Fruit fly (Drosophila melanogaster) whole organism, embryonic: ENCODE data around the gene Cog3.

Experiments
- BEAF-32 ChIP-seq: fragments of 200-800 bp; sonication (Bioruptor generic); optimal IDR thresholded peaks from 3 replicates; lab custom pipeline; 2017; ENCODE audit warnings: missing biosample characterization, missing genetic modification characterization, mild to moderate bottlenecking, moderate library complexity, missing genetic modification reagents
- Bteb2 ChIP-seq: fragments of 200-800 bp; sonication (Bioruptor generic); optimal IDR thresholded peaks from 2 replicates; lab custom pipeline; 2016; ENCODE audit warnings: missing biosample characterization, missing genetic modification characterization
- CG12659 ChIP-seq: fragments of 200-800 bp; sonication (Bioruptor generic); optimal IDR thresholded peaks from 3 replicates; lab custom pipeline; 2017; ENCODE audit warnings: mild to moderate bottlenecking, missing biosample characterization, missing genetic modification reagents, missing genetic modification characterization
- CG13287 ChIP-seq: fragments of 200-800 bp; sonication (Bioruptor generic); IDR thresholded peaks from 2 replicates; pipeline ENCODE4 v1.3.6; 2022; ENCODE audit warnings: missing biosample characterization, missing genetic modification characterization; ENCODE audit not compliant: partially characterized antibody
- CG13296 ChIP-seq: fragments of 200-800 bp; sonication (Bioruptor generic); optimal IDR thresholded peaks from 3 replicates; lab custom pipeline; 2018; ENCODE audit warnings: missing biosample characterization, mild to moderate bottlenecking, missing genetic modification characterization
- CG13424 ChIP-seq: fragments of 200-800 bp; sonication (Bioruptor generic); optimal IDR thresholded peaks from 2 replicates; lab custom pipeline; 2019; ENCODE audit warnings: missing biosample characterization, mild to moderate bottlenecking, missing genetic modification characterization, moderate library complexity
- CG14860 ChIP-seq: fragments of 200-800 bp; sonication (Bioruptor generic); IDR thresholded peaks from 3 replicates; pipeline ENCODE4 v1.3.6; 2022; ENCODE audit warnings: missing biosample characterization, missing genetic modification characterization; ENCODE audit not compliant: partially characterized antibody
- CG15514 ChIP-seq: fragments of 200-800 bp; sonication (Bioruptor generic); optimal IDR thresholded peaks from 3 replicates; lab custom pipeline; 2017; ENCODE audit warnings: missing biosample characterization, missing genetic modification characterization, mild to moderate bottlenecking, moderate library complexity, missing genetic modification reagents
- CG16813 ChIP-seq: fragments of 200-800 bp; sonication (Bioruptor generic); IDR thresholded peaks from 3 replicates; pipeline ENCODE4 v1.3.6; 2022; ENCODE audit warnings: missing biosample characterization, missing genetic modification characterization; ENCODE audit not compliant: partially characterized antibody
- CG17186 ChIP-seq: fragments of 200-800 bp; sonication (Bioruptor generic); optimal IDR thresholded peaks from 3 replicates; lab custom pipeline; 2017; ENCODE audit warnings: missing biosample characterization, missing genetic modification reagents, missing genetic modification characterization
- CG17802 ChIP-seq: fragments of 200-800 bp; sonication (Bioruptor generic); optimal IDR thresholded peaks from 2 replicates; lab custom pipeline; 2018; ENCODE audit warnings: missing biosample characterization, mild to moderate bottlenecking, missing genetic modification characterization, moderate library complexity
- CG30431 ChIP-seq: fragments of 200-800 bp; sonication (Bioruptor generic); optimal IDR thresholded peaks from 2 replicates; lab custom pipeline; 2017; ENCODE audit warnings: missing biosample characterization, missing genetic modification characterization
- CG3281 ChIP-seq: fragments of 200-800 bp; sonication (Bioruptor generic); optimal IDR thresholded peaks from 3 replicates; lab custom pipeline; 2017; ENCODE audit warnings: missing biosample characterization, mild to moderate bottlenecking, missing genetic modification characterization
- CG34224 ChIP-seq: fragments of 200-800 bp; sonication (Bioruptor generic); IDR thresholded peaks from 3 replicates; pipeline ENCODE4 v1.3.6; 2022; ENCODE audit warnings: missing biosample characterization, missing genetic modification characterization; ENCODE audit not compliant: partially characterized antibody
- CG34422 ChIP-seq: fragments of 200-800 bp; sonication (Bioruptor generic); IDR thresholded peaks from 3 replicates; pipeline ENCODE4 v1.3.6; 2022; ENCODE audit warnings: missing biosample characterization, missing genetic modification characterization
- CG7357 ChIP-seq: fragments of 200-800 bp; sonication (Bioruptor generic); IDR thresholded peaks from 3 replicates; pipeline ENCODE4 v1.3.6; 2022; ENCODE audit warnings: missing biosample characterization, missing genetic modification characterization
- CG7963 ChIP-seq: fragments of 200-800 bp; sonication (Bioruptor generic); IDR thresholded peaks from 3 replicates; pipeline ENCODE4 v1.3.6; 2022; ENCODE audit warnings: missing biosample characterization, missing genetic modification characterization; ENCODE audit not compliant: partially characterized antibody
- CG8290 ChIP-seq, 3 experiments: fragments of 200-800 bp; sonication (Bioruptor generic); optimal IDR thresholded peaks; 2 replicates each; lab custom pipeline; 2016 to 2019; ENCODE audit warnings: missing biosample characterization in 3 of 3, missing genetic modification characterization in 3 of 3, mild to moderate bottlenecking in 2 of 3, moderate library complexity in 1 of 3
- CG9797 ChIP-seq: fragments of 200-800 bp; sonication (Bioruptor generic); optimal IDR thresholded peaks from 3 replicates; lab custom pipeline; 2018; ENCODE audit warnings: missing biosample characterization, mild to moderate bottlenecking, missing genetic modification characterization
- CTCF ChIP-seq: fragments of 200-800 bp; sonication (Bioruptor generic); optimal IDR thresholded peaks from 2 replicates; lab custom pipeline; 2017; ENCODE audit warnings: missing biosample characterization, mild to moderate bottlenecking, missing genetic modification characterization, moderate library complexity
- Camta ChIP-seq: fragments of 200-800 bp; sonication (Bioruptor generic); optimal IDR thresholded peaks from 2 replicates; lab custom pipeline; 2016; ENCODE audit warnings: missing biosample characterization, missing genetic modification characterization
- CoRest ChIP-seq: fragments of 200-800 bp; sonication (Bioruptor generic); optimal IDR thresholded peaks from 3 replicates; lab custom pipeline; 2018; ENCODE audit warnings: missing biosample characterization, mild to moderate bottlenecking, missing genetic modification characterization, moderate library complexity
- Dll ChIP-seq: fragments of 200-800 bp; sonication (Bioruptor generic); IDR thresholded peaks from 4 replicates; pipeline ENCODE4 v1.3.6; 2022; ENCODE audit warnings: missing biosample characterization, missing genetic modification characterization; ENCODE audit not compliant: partially characterized antibody
- Dp ChIP-seq: fragments of 200-800 bp; sonication (Bioruptor generic); optimal IDR thresholded peaks from 2 replicates; lab custom pipeline; 2018; ENCODE audit warnings: missing biosample characterization, mild to moderate bottlenecking, missing genetic modification characterization, moderate library complexity
- Dref ChIP-seq: fragments of 200-800 bp; sonication (Bioruptor generic); IDR thresholded peaks from 2 replicates; pipeline ENCODE4 v1.3.6; 2022; ENCODE audit warnings: missing biosample characterization, missing genetic modification characterization
- HLH4C ChIP-seq: fragments of 200-800 bp; sonication (Bioruptor generic); IDR thresholded peaks from 3 replicates; pipeline ENCODE4 v1.3.6; 2022; ENCODE audit warnings: missing biosample characterization, missing genetic modification characterization; ENCODE audit not compliant: partially characterized antibody
- HmgZ ChIP-seq: fragments of 200-800 bp; sonication (Bioruptor generic); optimal IDR thresholded peaks from 2 replicates; lab custom pipeline; 2018; ENCODE audit warnings: missing biosample characterization, mild to moderate bottlenecking, missing genetic modification characterization
- Hmr ChIP-seq: fragments of 200-800 bp; sonication (Bioruptor generic); optimal IDR thresholded peaks from 3 replicates; lab custom pipeline; 2017; ENCODE audit warnings: mild to moderate bottlenecking, missing biosample characterization, missing genetic modification reagents, missing genetic modification characterization
- MBD-R2 ChIP-seq: fragments of 200-800 bp; sonication (Bioruptor generic); IDR thresholded peaks from 2 replicates; pipeline ENCODE4 v1.3.6; 2022; ENCODE audit warnings: missing biosample characterization, missing genetic modification characterization
- MTF-1 ChIP-seq: fragments of 200-800 bp; sonication (Bioruptor generic); optimal IDR thresholded peaks from 2 replicates; lab custom pipeline; 2018; ENCODE audit warnings: missing biosample characterization, mild to moderate bottlenecking, missing genetic modification characterization, borderline replicate concordance
- Mes4 ChIP-seq: fragments of 200-800 bp; sonication (Bioruptor generic); optimal IDR thresholded peaks from 2 replicates; lab custom pipeline; 2016; ENCODE audit warnings: missing biosample characterization, missing genetic modification characterization
- Scr ChIP-seq: fragments of 200-800 bp; sonication (Bioruptor generic); IDR thresholded peaks from 2 replicates; pipeline ENCODE4 v1.3.6; 2022; ENCODE audit warnings: missing biosample characterization, missing genetic modification characterization; ENCODE audit not compliant: partially characterized antibody
- az2 ChIP-seq: fragments of 200-800 bp; sonication (Bioruptor generic); optimal IDR thresholded peaks from 3 replicates; lab custom pipeline; 2016; ENCODE audit warnings: missing biosample characterization, missing genetic modification characterization
- bbx ChIP-seq: fragments of 200-800 bp; sonication (Bioruptor generic); IDR thresholded peaks from 2 replicates; pipeline ENCODE4 v1.3.6; 2022; ENCODE audit warnings: missing biosample characterization, missing genetic modification characterization; ENCODE audit not compliant: partially characterized antibody
- chinmo ChIP-seq: fragments of 200-800 bp; sonication (Bioruptor generic); IDR thresholded peaks from 4 replicates; pipeline ENCODE4 v1.3.6; 2022; ENCODE audit warnings: missing biosample characterization, missing genetic modification characterization; ENCODE audit not compliant: partially characterized antibody
- crp ChIP-seq, 2 experiments: fragments of 200-800 bp; sonication (Bioruptor generic); optimal IDR thresholded peaks; 2 replicates in 1 of 2; 3 replicates in 1 of 2; lab custom pipeline; 2017; ENCODE audit warnings: missing biosample characterization in 2 of 2, missing genetic modification characterization in 2 of 2, mild to moderate bottlenecking in 1 of 2, moderate library complexity in 1 of 2
- fu2 ChIP-seq: fragments of 200-800 bp; sonication (Bioruptor generic); optimal IDR thresholded peaks from 2 replicates; lab custom pipeline; 2016; ENCODE audit warnings: missing biosample characterization, missing genetic modification characterization
- gcm2 ChIP-seq: fragments of 200-800 bp; sonication (Bioruptor generic); optimal IDR thresholded peaks from 2 replicates; lab custom pipeline; 2016; ENCODE audit warnings: missing biosample characterization, missing genetic modification characterization
- ham ChIP-seq: fragments of 200-800 bp; sonication (Bioruptor generic); IDR thresholded peaks from 2 replicates; pipeline ENCODE4 v1.3.6; 2022; ENCODE audit warnings: missing biosample characterization, missing genetic modification characterization
- hbn ChIP-seq: fragments of 200-800 bp; sonication (Bioruptor generic); IDR thresholded peaks from 2 replicates; pipeline ENCODE4 v1.3.6; 2022; ENCODE audit warnings: missing biosample characterization, missing genetic modification characterization; ENCODE audit not compliant: partially characterized antibody
- nerfin-2 ChIP-seq: fragments of 200-800 bp; sonication (Bioruptor generic); IDR thresholded peaks from 2 replicates; pipeline ENCODE4 v1.3.6; 2022; ENCODE audit warnings: missing biosample characterization, missing genetic modification characterization; ENCODE audit not compliant: partially characterized antibody
- phol ChIP-seq: fragments of 200-800 bp; sonication (Bioruptor generic); optimal IDR thresholded peaks from 3 replicates; lab custom pipeline; 2018; ENCODE audit warnings: missing biosample characterization, mild to moderate bottlenecking, missing genetic modification characterization, moderate library complexity
- pita ChIP-seq: fragments of 200-800 bp; sonication (Bioruptor generic); optimal IDR thresholded peaks from 2 replicates; lab custom pipeline; 2017; ENCODE audit warnings: missing biosample characterization, mild to moderate bottlenecking, missing genetic modification characterization
- prd ChIP-seq, 3 experiments: fragments of >200 bp in 2 of 3; fragments of 200-800 bp in 1 of 3; sonication (Bioruptor generic) in 1 of 3; optimal IDR thresholded peaks in 2 of 3; IDR thresholded peaks in 1 of 3; 2 replicates in 2 of 3; 3 replicates in 1 of 3; pipeline versions ENCODE4 v1.3.6 to Lab custom; 2017 to 2022; ENCODE audit warnings: missing biosample characterization in 1 of 3, missing genetic modification characterization in 1 of 3
- ranshi ChIP-seq: fragments of 200-800 bp; sonication (Bioruptor generic); IDR thresholded peaks from 2 replicates; pipeline ENCODE4 v1.3.6; 2022; ENCODE audit warnings: missing biosample characterization, missing genetic modification characterization
- stwl ChIP-seq: fragments of 200-800 bp; sonication (Bioruptor generic); optimal IDR thresholded peaks from 3 replicates; lab custom pipeline; 2018; ENCODE audit warnings: missing biosample characterization, mild to moderate bottlenecking, missing genetic modification characterization, moderate library complexity
- tll ChIP-seq, 2 experiments: fragments of 200-800 bp in 1 of 2; fragments of >200 bp in 1 of 2; sonication (Bioruptor generic) in 1 of 2; optimal IDR thresholded peaks; 2 replicates each; lab custom pipeline; 2017 to 2019; ENCODE audit warnings: missing biosample characterization in 2 of 2, missing genetic modification characterization in 2 of 2, mild to moderate bottlenecking in 1 of 2, moderate library complexity in 1 of 2

The Cog3 gene

DNA sequence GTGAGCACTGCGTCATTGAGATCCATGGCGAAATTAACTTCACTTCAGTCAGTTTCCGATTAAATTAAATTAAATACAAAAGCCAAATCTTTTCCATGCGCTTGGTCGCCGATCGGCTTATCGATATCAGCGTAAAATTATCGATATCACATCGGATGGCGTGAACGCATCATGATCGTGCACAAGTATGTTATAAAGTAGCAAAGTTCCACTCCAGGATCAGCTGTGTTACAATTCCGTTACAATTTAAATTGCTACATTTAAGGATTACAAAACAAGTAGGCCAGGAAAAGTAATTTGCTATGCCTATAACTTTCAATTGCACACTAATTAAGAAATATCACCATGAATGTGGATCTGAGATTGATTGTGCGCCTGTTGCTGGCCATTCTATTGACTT lies 13.0 kb upstream of the Cog3 start, which contains the start of the genes Pif1 and CG31776 (continued):
- no peak for TF ChIP-seq fu2 (GFP tag; lab: Kevin White, UChicago)
- TF ChIP-seq CG30431 (GFP tag; lab: Kevin White, UChicago) = no peak
- TF ChIP-seq CoRest = no peak
- peak; percentile 83 for TF ChIP-seq nerfin-2 (GFP tag; lab: Robert Waterston, UW)
- TF ChIP-seq crp (GFP tag; optimal IDR thresholded peaks at IDR 0.05; lab: Kevin White, UChicago) = peak; percentile 89 to 98
- TF ChIP-seq CG14860 (GFP tag; lab: Robert Waterston, UW) = peak; percentile 63; the same call in 2 of the 3 replicates
- TF ChIP-seq MBD-R2 (GFP tag; lab: Robert Waterston, UW) = peak; percentile 79
- peak; percentile 47 for TF ChIP-seq Dp (GFP tag; lab: Kevin White, UChicago)
- TF ChIP-seq Bteb2 (GFP tag; lab: Kevin White, UChicago) = no peak
- TF ChIP-seq CG8290 (GFP tag; optimal IDR thresholded peaks at IDR 0.05; lab: Kevin White, UChicago) = peak; percentile 91
- TF ChIP-seq CG8290 (tag; optimal IDR thresholded peaks at IDR 0.05; lab: Kevin White, UChicago) = peak; percentile 24 to 94
- TF ChIP-seq bbx (GFP tag; lab: Robert Waterston, UW) = peak; percentile 92
- peak; percentile 60 for TF ChIP-seq HmgZ
- TF ChIP-seq tll (GFP tag; optimal IDR thresholded peaks at IDR 0.05; lab: Kevin White, UChicago) = peak in 1 of 2 experiments; percentile 39
- TF ChIP-seq ham = no peak
- TF ChIP-seq Dll (GFP tag; lab: Robert Waterston, UW) = peak; percentile 90
- peak; percentile 90 for TF ChIP-seq HLH4C
- TF ChIP-seq CG17186 = peak; percentile 88
- TF ChIP-seq CG3281 = no peak
- TF ChIP-seq CG34224 (GFP tag; lab: Robert Waterston, UW) = peak; percentile 95
- peak; percentile 69 for TF ChIP-seq CTCF
- peak; percentile 65 for TF ChIP-seq CG9797 (GFP tag; lab: Kevin White, UChicago)
- TF ChIP-seq Hmr (GFP tag; lab: Kevin White, UChicago) = no peak
- no peak for TF ChIP-seq MTF-1 (GFP tag; lab: Kevin White, UChicago)
- peak; percentile 38 for TF ChIP-seq phol (tag; lab: Kevin White, UChicago)
- TF ChIP-seq chinmo (GFP tag; lab: Robert Waterston, UW) = peak; percentile 73; the same call in 2 of the 4 replicates
- no peak for TF ChIP-seq ranshi (GFP tag; lab: Robert Waterston, UW)
- TF ChIP-seq CG34422 (GFP tag; lab: Robert Waterston, UW) = peak; percentile 19; the same call in 1 of the 3 replicates
- no peak for TF ChIP-seq gcm2 (GFP tag; lab: Kevin White, UChicago)
- TF ChIP-seq CG12659 (GFP tag; lab: Kevin White, UChicago) = peak; percentile 27
- no peak for TF ChIP-seq az2 (GFP tag; lab: Kevin White, UChicago)
- TF ChIP-seq CG13296 (GFP tag; lab: Kevin White, UChicago) = no peak
- peak; percentile 92 for TF ChIP-seq BEAF-32 (GFP tag; lab: Kevin White, UChicago)
- peak; percentile 95 for TF ChIP-seq CG17802 (tag; lab: Kevin White, UChicago)
- TF ChIP-seq stwl (tag; lab: Kevin White, UChicago) = peak; percentile 76
- no peak for TF ChIP-seq Mes4 (GFP tag; lab: Kevin White, UChicago)
- TF ChIP-seq CG15514 (GFP tag; lab: Kevin White, UChicago) = peak; percentile 64
- TF ChIP-seq CG7963 (GFP tag; lab: Robert Waterston, UW) = peak; percentile 66; the same call in 2 of the 3 replicates
- TF ChIP-seq hbn (GFP tag; lab: Robert Waterston, UW) = peak; percentile 78
- no peak for TF ChIP-seq Camta (GFP tag; lab: Kevin White, UChicago)
- TF ChIP-seq CG16813 = peak; percentile 89
- TF ChIP-seq pita (GFP tag; lab: Kevin White, UChicago) = peak; percentile 69
- TF ChIP-seq Scr = peak; percentile 83
- TF ChIP-seq CG13287 (GFP tag; lab: Robert Waterston, UW) = peak; percentile 82
- peak; percentile 97 for TF ChIP-seq Dref
- no peak for TF ChIP-seq CG13424
- no peak for TF ChIP-seq prd (optimal IDR thresholded peaks at IDR 0.05; lab: Kevin White, UChicago)
- TF ChIP-seq prd (GFP tag; IDR thresholded peaks at IDR 0.05; lab: Robert Waterston, UW) = no peak
- TF ChIP-seq CG7357 (GFP tag; lab: Robert Waterston, UW) = peak; percentile 94
